Worm (Caenorhabditis elegans) whole organism, midembryonic: ENCODE measurements around the gene twk-39.

Experiments
- T22C8.4 ChIP-seq: fragments of 200-800 bp; sonication (Bioruptor generic); IDR thresholded peaks from 2 replicates; pipeline ENCODE4 v1.3.6; 2022; ENCODE audit warnings: missing genetic modification characterization, missing compliant biosample characterization
- cog-1 ChIP-seq: sonication (generic microtip); optimal IDR thresholded peaks from 2 replicates; lab custom pipeline; 2016; ENCODE audit warnings: missing genetic modification characterization, missing compliant biosample characterization
- flt-1 ChIP-seq: fragments of 200-800 bp; sonication (Bioruptor generic); IDR thresholded peaks from 2 replicates; pipeline ENCODE4 v1.3.6; 2022; ENCODE audit warnings: missing genetic modification characterization, missing compliant biosample characterization
- klf-2 ChIP-seq: fragments of 200-800 bp; sonication (Bioruptor generic); conservative IDR thresholded peaks from 2 replicates; pipeline ENCODE4 v1.3.6; 2022; ENCODE audit warnings: missing genetic modification reagents, missing genetic modification characterization, missing compliant biosample characterization
- med-1 ChIP-seq: sonication (generic microtip); optimal IDR thresholded peaks from 2 replicates; lab custom pipeline; 2017; ENCODE audit warnings: missing genetic modification characterization, mild to moderate bottlenecking, missing compliant biosample characterization, antibody characterized with exemption, missing genetic modification reagents; ENCODE audit not compliant: insufficient read depth
- ref-1 ChIP-seq: fragments of 200-800 bp; sonication (Bioruptor generic); conservative IDR thresholded peaks from 2 replicates; pipeline ENCODE4 v1.3.6; 2022; ENCODE audit warnings: missing genetic modification reagents, missing genetic modification characterization, missing compliant biosample characterization
- tab-1 ChIP-seq: fragments of 200-800 bp; sonication (Bioruptor generic); IDR thresholded peaks from 2 replicates; pipeline ENCODE4 v1.3.6; 2022; ENCODE audit warnings: missing genetic modification characterization, missing compliant biosample characterization
- ztf-23 ChIP-seq: fragments of 200-800 bp; sonication (Bioruptor generic); IDR thresholded peaks from 2 replicates; pipeline ENCODE4 v1.3.6; 2022; ENCODE audit warnings: missing genetic modification reagents, missing genetic modification characterization, missing compliant biosample characterization
- ztf-29 ChIP-seq: fragments of 200-800 bp; sonication (Bioruptor generic); IDR thresholded peaks from 2 replicates; pipeline ENCODE4 v1.3.6; 2022; ENCODE audit warnings: missing genetic modification reagents, missing genetic modification characterization, missing compliant biosample characterization

- no peak for TF ChIP-seq ztf-29 (GFP tag; lab: Robert Waterston, UW)
- TF ChIP-seq tab-1 (GFP tag; lab: Robert Waterston, UW) = no peak
- TF ChIP-seq cog-1 (tag; lab: Kevin White, UChicago) = no peak
- no peak for TF ChIP-seq klf-2 (GFP tag; lab: Robert Waterston, UW)
- TF ChIP-seq flt-1 (GFP tag; lab: Robert Waterston, UW) = no peak
- TF ChIP-seq ref-1 (GFP tag; lab: Robert Waterston, UW) = no peak
- TF ChIP-seq ztf-23 (GFP tag; lab: Robert Waterston, UW) = no peak
- no peak for TF ChIP-seq T22C8.4 (GFP tag; lab: Robert Waterston, UW)
- TF ChIP-seq med-1 (GFP tag; lab: Kevin White, UChicago) = no peak
Observed at ce11 chrIII:11806695-11807094, 11.1 kb downstream of the twk-39 start, which contains the start of gene C18D11.7.
